Worm (Caenorhabditis elegans): ENCODE measurements around the gene fbxa-30.

The fbxa-30 gene

ce11 chrIII:1311367-1311766 lies 36.0 kb upstream of the fbxa-30 start:
- TF ChIP-seq lin-13 (tag; optimal IDR thresholded peaks at IDR 0.05): no peak
- no peak for TF ChIP-seq M03D4.4 (tag; optimal IDR thresholded peaks at IDR 0.05)
- no peak for TF ChIP-seq zip-8 (tag; optimal IDR thresholded peaks at IDR 0.05)
- TF ChIP-seq elt-1 (tag; optimal IDR thresholded peaks at IDR 0.05; ENCODE audit: borderline replicate concordance, insufficient read depth): no peak
- no peak for TF ChIP-seq unc-120 (tag; optimal IDR thresholded peaks at IDR 0.05; ENCODE audit: poor library complexity, severe bottlenecking)
- no peak for TF ChIP-seq bed-3 (GFP tag; optimal IDR thresholded peaks at IDR 0.05)
- no peak for TF ChIP-seq ham-2 (GFP tag; optimal IDR thresholded peaks at IDR 0.05)
- no peak for TF ChIP-seq sem-2 (GFP tag; optimal IDR thresholded peaks at IDR 0.05)
- no peak for TF ChIP-seq nhr-28 (tag; optimal IDR thresholded peaks at IDR 0.05)
- no peak for TF ChIP-seq blmp-1 (tag; optimal IDR thresholded peaks at IDR 0.05)

ce11 chrIII:1308887-1309286 lies 33.5 kb upstream of the fbxa-30 start, which contains the start of gene Y82E9BL.12:
Gene Y82E9BL.12, plus strand, starts transcription at chrIII:1309187.
- TF ChIP-seq flh-1 (GFP tag; optimal IDR thresholded peaks at IDR 0.05) (no peak), unc-62 (GFP tag; optimal IDR thresholded peaks at IDR 0.05) (no peak), nhr-2 (tag; optimal IDR thresholded peaks at IDR 0.05) (no peak), cnd-1 (tag; optimal IDR thresholded peaks at IDR 0.05) (no peak), nhr-237 (tag; optimal IDR thresholded peaks at IDR 0.05) (no peak), elt-3 (tag; optimal IDR thresholded peaks at IDR 0.05) (no peak), ham-2 (GFP tag; optimal IDR thresholded peaks at IDR 0.05) (no peak)

ce11 chrIII:1308209-1308608 lies 32.8 kb upstream of the fbxa-30 start, which contains the start of gene fbxa-79:
Gene fbxa-79, minus strand, starts transcription at chrIII:1308294.
- no peak for TF ChIP-seq M03D4.4 (tag; optimal IDR thresholded peaks at IDR 0.05)
- TF ChIP-seq nhr-237 (tag; optimal IDR thresholded peaks at IDR 0.05): no peak
- TF ChIP-seq lin-32 (GFP tag; optimal IDR thresholded peaks at IDR 0.05): no peak
- no peak for TF ChIP-seq mls-2 (tag; optimal IDR thresholded peaks at IDR 0.05)
- no peak for TF ChIP-seq nhr-76 (tag; optimal IDR thresholded peaks at IDR 0.05)

- no peak for TF ChIP-seq lsy-2 (tag; optimal IDR thresholded peaks at IDR 0.05)
- no peak for TF ChIP-seq lin-13 (tag; optimal IDR thresholded peaks at IDR 0.05)
Measured at ce11 chrIII:1307333-1307732, 31.9 kb upstream of the fbxa-30 start.

ce11 chrIII:1303414-1303813 lies 28.0 kb upstream of the fbxa-30 start, which contains the start of gene fbxa-75:
Gene fbxa-75, plus strand, starts transcription at chrIII:1303714.
- no peak for TF ChIP-seq ces-1 (GFP tag; optimal IDR thresholded peaks at IDR 0.05)
- no peak for TF ChIP-seq zip-8 (tag; optimal IDR thresholded peaks at IDR 0.05)
- TF ChIP-seq lsy-2 (tag; optimal IDR thresholded peaks at IDR 0.05): no peak
- no peak for TF ChIP-seq mep-1 (tag; optimal IDR thresholded peaks at IDR 0.05)
- no peak for TF ChIP-seq snpc-4 (tag; optimal IDR thresholded peaks at IDR 0.05)
- TF ChIP-seq tbx-8 (GFP tag; optimal IDR thresholded peaks at IDR 0.05): no peak
- TF ChIP-seq mab-5 (tag; optimal IDR thresholded peaks at IDR 0.05): no peak
- TF ChIP-seq bed-3 (GFP tag; optimal IDR thresholded peaks at IDR 0.05): no peak
- no peak for TF ChIP-seq nhr-237 (tag; optimal IDR thresholded peaks at IDR 0.05)
- no peak for TF ChIP-seq unc-62 (GFP tag; optimal IDR thresholded peaks at IDR 0.05)
- no peak for TF ChIP-seq M03D4.4 (tag; optimal IDR thresholded peaks at IDR 0.05)
- no peak for TF ChIP-seq ceh-43 (GFP tag; optimal IDR thresholded peaks at IDR 0.05)
- no peak for TF ChIP-seq elt-1 (tag; optimal IDR thresholded peaks at IDR 0.05; ENCODE audit: borderline replicate concordance, insufficient read depth)

- TF ChIP-seq drap-1 (GFP tag; optimal IDR thresholded peaks at IDR 0.05): no peak
- TF ChIP-seq lin-13 (tag; optimal IDR thresholded peaks at IDR 0.05): no peak
- TF ChIP-seq mep-1 (tag; optimal IDR thresholded peaks at IDR 0.05): no peak
- no peak for TF ChIP-seq elt-3 (tag; optimal IDR thresholded peaks at IDR 0.05)
- no peak for TF ChIP-seq nhr-2 (tag; optimal IDR thresholded peaks at IDR 0.05)
- no peak for TF ChIP-seq ztf-11 (tag; optimal IDR thresholded peaks at IDR 0.05)
- TF ChIP-seq ham-2 (GFP tag; optimal IDR thresholded peaks at IDR 0.05): no peak
- TF ChIP-seq nhr-28 (tag; optimal IDR thresholded peaks at IDR 0.05): no peak
- no peak for TF ChIP-seq unc-39 (tag; optimal IDR thresholded peaks at IDR 0.05)
- no peak for TF ChIP-seq zip-8 (tag; optimal IDR thresholded peaks at IDR 0.05)
- no peak for TF ChIP-seq pha-4 (tag; optimal IDR thresholded peaks at IDR 0.05)
- no peak for TF ChIP-seq unc-120 (tag; optimal IDR thresholded peaks at IDR 0.05; ENCODE audit: poor library complexity, severe bottlenecking)
Measured at ce11 chrIII:1297604-1298003, 22.2 kb upstream of the fbxa-30 start, which contains the start of gene fbxa-28. Gene fbxa-28, plus strand, starts transcription at chrIII:1297904.
